Worm (Caenorhabditis elegans): Measurements from ENCODE around the gene F44B9.9.

ce11 chrIII:8009769-8010168 lies 21.1 kb downstream of the F44B9.9 start, which contains the start of gene cit-1.1:
- TF ChIP-seq nhr-28 (tag; optimal IDR thresholded peaks at IDR 0.05) (no peak), lin-15B (tag; optimal IDR thresholded peaks at IDR 0.05) (no peak), daf-19 (GFP tag; conservative IDR thresholded peaks at IDR 0.05) (no peak), mep-1 (tag; optimal IDR thresholded peaks at IDR 0.05) (no peak), pqm-1 (tag; optimal IDR thresholded peaks at IDR 0.05) (no peak), fkh-10 (GFP tag; optimal IDR thresholded peaks at IDR 0.05) (no peak), lin-39 (tag; optimal IDR thresholded peaks at IDR 0.05) (no peak), cey-2 (tag; optimal IDR thresholded peaks at IDR 0.05; ENCODE audit: borderline replicate concordance, insufficient read depth) (no peak), fos-1 (tag; optimal IDR thresholded peaks at IDR 0.05) (no peak), jun-1 (tag; optimal IDR thresholded peaks at IDR 0.05) (no peak)
